Worm (Caenorhabditis elegans) whole organism, L4 larva: ENCODE results near the gene C16C8.14.

Source experiments
- daf-16 ChIP-seq, 3 experiments: sonication (generic microtip); optimal IDR thresholded peaks; 2 replicates each; lab custom pipeline; 2016 to 2017; ENCODE audit warnings: missing genetic modification characterization in 3 of 3, missing genetic modification reagents in 3 of 3, mild to moderate bottlenecking in 2 of 3, missing compliant biosample characterization in 2 of 3, missing biosample characterization in 1 of 3, moderate library complexity in 1 of 3
- fos-1 ChIP-seq: fragments of 150-350 bp; optimal IDR thresholded peaks from 2 replicates; lab custom pipeline; 2014; ENCODE audit warnings: missing biosample characterization, missing genetic modification characterization
- lin-38 ChIP-seq: fragments of 200-800 bp; sonication (Bioruptor generic); IDR thresholded peaks from 2 replicates; pipeline ENCODE4 v1.3.6; 2022; ENCODE audit warnings: missing genetic modification reagents, missing genetic modification characterization, missing compliant biosample characterization
- pqm-1 ChIP-seq: sonication (generic microtip); optimal IDR thresholded peaks from 2 replicates; lab custom pipeline; 2017; ENCODE audit warnings: missing biosample characterization, missing genetic modification characterization
- vab-7 ChIP-seq: fragments of 200-800 bp; sonication (Bioruptor generic); IDR thresholded peaks from 2 replicates; pipeline ENCODE4 v1.3.6; 2022; ENCODE audit warnings: missing genetic modification reagents, missing genetic modification characterization, missing compliant biosample characterization
- zag-1 ChIP-seq: fragments of 150-350 bp; optimal IDR thresholded peaks from 2 replicates; lab custom pipeline; 2014; ENCODE audit warnings: missing biosample characterization, missing genetic modification characterization
- zfp-2 ChIP-seq: sonication (generic microtip); optimal IDR thresholded peaks from 2 replicates; lab custom pipeline; 2016; ENCODE audit warnings: mild to moderate bottlenecking, missing genetic modification characterization, missing compliant biosample characterization

DNA sequence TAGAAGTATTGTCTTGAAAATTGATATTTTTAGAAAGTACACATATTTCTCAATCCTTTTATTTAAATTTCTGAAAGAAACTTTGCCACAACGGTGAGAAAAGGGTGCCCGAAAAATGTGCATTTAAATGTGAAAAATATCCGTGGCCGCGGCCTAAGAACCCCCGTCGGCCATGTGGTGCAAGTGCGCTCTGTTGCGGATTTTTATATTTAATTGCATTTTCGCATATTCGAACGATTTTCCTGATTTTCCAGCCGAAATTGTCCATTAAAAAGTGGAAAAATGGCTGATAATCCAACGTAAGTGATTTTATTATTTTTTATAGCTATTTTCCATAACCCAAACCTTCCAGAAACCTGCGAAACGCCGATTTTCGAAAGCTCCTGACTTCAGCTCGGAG, 32.6 kb downstream of the C16C8.14 start, which contains the start of gene smu-2:
- TF ChIP-seq lin-38 (GFP tag; lab: Robert Waterston, UW), result peak; percentile 97
- TF ChIP-seq daf-16 (GFP tag; optimal IDR thresholded peaks at IDR 0.05; lab: Kevin White, UChicago), result no peak
- no peak for TF ChIP-seq daf-16 (tag; optimal IDR thresholded peaks at IDR 0.05; lab: Kevin White, UChicago)
- TF ChIP-seq fos-1 (tag; lab: Kevin White, UChicago), result no peak
- TF ChIP-seq vab-7 (GFP tag; lab: Robert Waterston, UW), result no peak
- no peak for TF ChIP-seq zfp-2 (tag; lab: Kevin White, UChicago)
- TF ChIP-seq zag-1, result no peak
- TF ChIP-seq pqm-1 (tag; lab: Kevin White, UChicago), result no peak
